Worm (Caenorhabditis elegans): ENCODE data around the gene Y94H6A.10.

Y94H6A.10 gene

ce11 chrIV:2676281-2676680 is 34.2 kb downstream of the Y94H6A.10 start, which contains the start of gene Y94H6A.3 (continued):
- TF ChIP-seq hsf-1 (GFP tag; IDR thresholded peaks at IDR 0.05) = peak; percentile 47; the same call in 1 of the 2 replicates
- TF ChIP-seq F55B11.4 (tag; optimal IDR thresholded peaks at IDR 0.05; ENCODE audit: borderline replicate concordance, insufficient read depth) = no peak
- peak; percentile 3 for TF ChIP-seq him-1 (tag; optimal IDR thresholded peaks at IDR 0.05)
- TF ChIP-seq bed-2 (GFP tag; IDR thresholded peaks at IDR 0.05) = no peak
- peak; percentile 60; the same call in 1 of the 2 replicates for TF ChIP-seq hmg-1.2 (GFP tag; IDR thresholded peaks at IDR 0.05)
- peak; percentile 23 for TF ChIP-seq F23B12.7 (tag; optimal IDR thresholded peaks at IDR 0.05; ENCODE audit: insufficient read depth)
- TF ChIP-seq chd-7 (tag; optimal IDR thresholded peaks at IDR 0.05) = no peak
- peak; percentile 77 for TF ChIP-seq pbrm-1 (GFP tag; IDR thresholded peaks at IDR 0.05)
- TF ChIP-seq ceh-40 (GFP tag; IDR thresholded peaks at IDR 0.05) = no peak
- peak; percentile 89 for TF ChIP-seq lin-40 (tag; optimal IDR thresholded peaks at IDR 0.05)
- no peak for TF ChIP-seq fkh-3 (tag; optimal IDR thresholded peaks at IDR 0.05)
- no peak for TF ChIP-seq sptf-2 (GFP tag; optimal IDR thresholded peaks at IDR 0.05)
- TF ChIP-seq Y56A3A.18 (GFP tag; IDR thresholded peaks at IDR 0.05) = peak; percentile 76; the same call in 1 of the 2 replicates
- no peak for TF ChIP-seq cebp-2 (GFP tag; IDR thresholded peaks at IDR 0.05)
- no peak for TF ChIP-seq unc-130 (GFP tag; optimal IDR thresholded peaks at IDR 0.05)
- TF ChIP-seq lin-26 (GFP tag; IDR thresholded peaks at IDR 0.05) = no peak
- TF ChIP-seq ceh-79 (tag; optimal IDR thresholded peaks at IDR 0.05) = no peak
- TF ChIP-seq ZK185.1 (tag; optimal IDR thresholded peaks at IDR 0.05; ENCODE audit: poor library complexity, severe bottlenecking) = no peak
- no peak for TF ChIP-seq aptf-3 (GFP tag; IDR thresholded peaks at IDR 0.05)
- peak; percentile 67 for TF ChIP-seq attf-5 (GFP tag; optimal IDR thresholded peaks at IDR 0.05)
- no peak for TF ChIP-seq zim-3 (tag; optimal IDR thresholded peaks at IDR 0.05)
- TF ChIP-seq ztf-25 (GFP tag; IDR thresholded peaks at IDR 0.05) = no peak
- peak; percentile 88 for TF ChIP-seq dpl-1 (GFP tag; optimal IDR thresholded peaks at IDR 0.05)
- no peak for TF ChIP-seq dpff-1 (tag; optimal IDR thresholded peaks at IDR 0.05)
- TF ChIP-seq tbx-9 (tag; optimal IDR thresholded peaks at IDR 0.05; ENCODE audit: borderline replicate concordance) = no peak
- no peak for TF ChIP-seq Y79H2A.3 (GFP tag; conservative IDR thresholded peaks at IDR 0.05)
- peak; percentile 31 for TF ChIP-seq snpc-3.4 (tag; optimal IDR thresholded peaks at IDR 0.05)
- no peak for TF ChIP-seq nhr-179 (tag; optimal IDR thresholded peaks at IDR 0.05)
- TF ChIP-seq ets-4 (GFP tag; optimal IDR thresholded peaks at IDR 0.05) = no peak
- no peak for TF ChIP-seq hlh-12 (tag; optimal IDR thresholded peaks at IDR 0.05)
- no peak for TF ChIP-seq ztf-26 (tag; optimal IDR thresholded peaks at IDR 0.05)
- no peak for TF ChIP-seq B0261.1 (tag; optimal IDR thresholded peaks at IDR 0.05)
- peak; percentile 88 for TF ChIP-seq rcor-1 (GFP tag; IDR thresholded peaks at IDR 0.05)
- peak; percentile 61 for TF ChIP-seq repo-1 (tag; optimal IDR thresholded peaks at IDR 0.05)
- no peak for TF ChIP-seq Y95B8A.8 (GFP tag; IDR thresholded peaks at IDR 0.05)
- peak; percentile 93 for TF ChIP-seq mcd-1 (GFP tag; IDR thresholded peaks at IDR 0.05)
- peak; percentile 83 for TF ChIP-seq efl-1 (GFP tag; optimal IDR thresholded peaks at IDR 0.05)
- TF ChIP-seq pha-4 (tag; optimal IDR thresholded peaks at IDR 0.05) = peak; percentile 39
- no peak for TF ChIP-seq mes-4 (tag; optimal IDR thresholded peaks at IDR 0.05)
- TF ChIP-seq B0019.2 (GFP tag; conservative IDR thresholded peaks at IDR 0.05) = 0 out of 2 replicates have a peak, but pooled peaks have one; percentile 22
- TF ChIP-seq F52B5.7 (tag; optimal IDR thresholded peaks at IDR 0.05) = no peak
- TF ChIP-seq F39B2.1 (GFP tag; IDR thresholded peaks at IDR 0.05) = no peak
- TF ChIP-seq mxl-1 (tag; optimal IDR thresholded peaks at IDR 0.05) = no peak
- peak; percentile 66 for TF ChIP-seq lsl-1 (GFP tag; optimal IDR thresholded peaks at IDR 0.05)
- TF ChIP-seq ztf-3 (GFP tag; optimal IDR thresholded peaks at IDR 0.05) = no peak
- no peak for TF ChIP-seq F49E8.2 (tag; optimal IDR thresholded peaks at IDR 0.05; ENCODE audit: insufficient read depth)
- no peak for TF ChIP-seq nhr-27 (tag; optimal IDR thresholded peaks at IDR 0.05)
- TF ChIP-seq lin-35 (GFP tag; optimal IDR thresholded peaks at IDR 0.05) = peak; percentile 63 to 95 (median 80)
- TF ChIP-seq tlf-1 (GFP tag; optimal IDR thresholded peaks at IDR 0.05) = peak; percentile 66

All from whole organism, young adult.